Fruit fly (Drosophila melanogaster): ENCODE results near the gene CG45073.

DNA sequence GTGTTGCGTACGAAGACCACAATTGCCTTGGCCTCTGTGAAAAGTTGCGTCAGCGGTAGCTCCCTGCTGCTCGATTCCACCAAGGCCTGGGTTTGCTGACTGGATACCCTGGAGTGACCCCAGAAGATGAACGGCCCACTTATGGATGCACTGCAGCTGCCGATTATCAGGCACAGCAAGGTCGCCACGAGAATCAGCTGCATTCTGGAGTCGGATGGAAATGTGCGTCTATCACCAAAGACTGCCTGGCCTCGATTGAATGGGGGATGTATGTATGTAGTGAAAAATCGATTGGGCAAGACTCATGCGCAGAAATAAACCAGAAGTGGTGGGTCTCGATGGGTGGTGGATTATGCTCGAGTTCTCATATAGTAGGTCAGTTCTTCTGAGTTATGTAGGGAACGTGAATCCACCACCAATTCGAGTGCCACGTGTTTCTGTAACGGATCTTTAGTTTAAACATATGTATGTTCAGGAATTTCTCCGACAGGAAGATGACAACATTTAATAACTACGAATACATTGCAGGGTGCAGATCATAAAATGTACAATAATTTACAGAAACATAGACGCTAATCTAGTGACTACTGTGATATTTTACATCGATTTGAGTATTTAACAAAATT lies 41.7 kb upstream of the CG45073 start, which contains the start of gene VhaAC45RP:
- TF ChIP-seq psq (optimal IDR thresholded peaks at IDR 0.05) (no peak), Myc (optimal IDR thresholded peaks at IDR 0.05) (no peak)
